Fruit fly (Drosophila melanogaster): ENCODE data around the gene disco-r.
A peak's percentile ranks its signal among the peaks of the same experiment; 100 is the strongest.

The disco-r gene

DNA sequence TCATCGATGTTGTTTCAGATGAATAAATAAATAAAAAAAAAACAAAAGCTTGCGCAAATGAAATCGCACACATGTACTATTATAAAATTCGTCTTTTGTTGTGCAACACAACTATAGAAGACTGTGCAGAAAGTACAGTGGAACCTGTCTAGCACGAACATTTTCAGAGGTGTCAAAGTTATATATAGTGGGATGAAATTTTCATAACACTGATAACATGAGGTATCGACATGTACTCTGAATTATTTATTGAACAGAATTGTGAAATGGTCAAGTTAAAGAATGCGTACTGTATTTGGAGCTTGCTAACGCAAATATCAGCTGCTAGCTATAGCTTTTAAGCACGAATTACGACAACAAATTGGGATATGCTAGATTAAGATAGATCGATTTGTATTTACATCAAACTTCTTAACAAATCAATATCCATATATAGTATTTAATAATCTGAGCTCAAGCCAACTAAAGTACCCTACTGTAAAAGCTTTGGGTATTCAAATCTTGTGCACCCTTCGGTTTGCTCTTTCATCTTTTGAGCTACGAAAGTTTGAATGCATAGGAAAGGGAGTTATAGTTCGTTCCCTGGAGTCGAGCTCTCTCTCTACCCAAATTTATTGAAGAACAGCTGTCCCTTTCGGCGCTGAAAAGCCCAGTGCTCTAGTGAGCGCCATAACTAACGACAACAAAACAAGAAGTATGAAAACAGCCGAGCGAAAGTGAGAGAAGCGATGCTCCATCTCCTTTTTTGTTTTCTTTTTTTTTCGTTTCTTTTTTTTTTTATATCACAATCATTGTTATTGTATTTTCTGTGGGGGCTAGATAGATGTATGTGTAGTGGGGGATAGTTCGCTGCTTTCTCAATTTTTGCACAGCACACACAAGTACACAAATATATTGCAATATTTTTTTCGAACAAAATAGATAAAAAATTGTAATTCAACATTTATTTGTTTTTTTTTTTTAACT is 58.3 kb downstream of the disco-r start (continued):
- peak; percentile 90 for TF ChIP-seq seq (GFP tag; IDR thresholded peaks at IDR 0.05)
- peak; percentile 91 for TF ChIP-seq zfh1 (GFP tag; IDR thresholded peaks at IDR 0.05)
- TF ChIP-seq CG17829 (tag; optimal IDR thresholded peaks at IDR 0.05), result peak; percentile 77
- TF ChIP-seq dati (GFP tag; IDR thresholded peaks at IDR 0.05), result peak; percentile 85
- TF ChIP-seq gcm2 (GFP tag; optimal IDR thresholded peaks at IDR 0.05), result peak; percentile 75
- peak; percentile 82 for TF ChIP-seq CG4328 (GFP tag; optimal IDR thresholded peaks at IDR 0.05)
- peak; percentile 62 for TF ChIP-seq bowl (GFP tag; IDR thresholded peaks at IDR 0.05)
- TF ChIP-seq HHEX (GFP tag; optimal IDR thresholded peaks at IDR 0.05), result peak; percentile 90
- TF ChIP-seq Bdp1 (GFP tag; optimal IDR thresholded peaks at IDR 0.05), result peak; percentile 73
- TF ChIP-seq CG11247 (GFP tag; IDR thresholded peaks at IDR 0.05), result peak; percentile 89
- peak; percentile 93 for TF ChIP-seq CoRest (tag; optimal IDR thresholded peaks at IDR 0.05)
- TF ChIP-seq ttk (GFP tag; IDR thresholded peaks at IDR 0.05), result peak; percentile 88
- peak; percentile 37; the same call in 1 of the 2 replicates for TF ChIP-seq Adf1 (GFP tag; IDR thresholded peaks at IDR 0.05)
- TF ChIP-seq ap (GFP tag; IDR thresholded peaks at IDR 0.05), result peak; percentile 83
- no peak for TF ChIP-seq sc (optimal IDR thresholded peaks at IDR 0.05)
- TF ChIP-seq sc (GFP tag; optimal IDR thresholded peaks at IDR 0.05), result peak; percentile 26
- TF ChIP-seq CG7372 (GFP tag; IDR thresholded peaks at IDR 0.05), result peak; percentile 93
- no peak for TF ChIP-seq Deaf1 (tag; optimal IDR thresholded peaks at IDR 0.05)
- TF ChIP-seq dpn (GFP tag; optimal IDR thresholded peaks at IDR 0.05), result peak; percentile 92
- peak; percentile 95 for TF ChIP-seq lab (GFP tag; optimal IDR thresholded peaks at IDR 0.05)
- TF ChIP-seq ab (GFP tag; optimal IDR thresholded peaks at IDR 0.05), result peak; percentile 80
- TF ChIP-seq shn (GFP tag; optimal IDR thresholded peaks at IDR 0.05), result peak; percentile 70
- peak; percentile 93 for TF ChIP-seq Fer1 (GFP tag; optimal IDR thresholded peaks at IDR 0.05)
- peak; percentile 90 for TF ChIP-seq CG13624 (GFP tag; optimal IDR thresholded peaks at IDR 0.05)
- peak; percentile 92 for TF ChIP-seq CG34422 (GFP tag; IDR thresholded peaks at IDR 0.05)
- peak; percentile 80 for TF ChIP-seq CG12942 (GFP tag; optimal IDR thresholded peaks at IDR 0.05)
- peak; percentile 77 for TF ChIP-seq CG11696 (GFP tag; IDR thresholded peaks at IDR 0.05)
- TF ChIP-seq fd102C (GFP tag; optimal IDR thresholded peaks at IDR 0.05), result no peak
- peak; percentile 73 for TF ChIP-seq CG13123 (GFP tag; optimal IDR thresholded peaks at IDR 0.05)
- no peak for TF ChIP-seq unc-4 (GFP tag; IDR thresholded peaks at IDR 0.05; ENCODE audit: partially characterized antibody)
- TF ChIP-seq chm (GFP tag; IDR thresholded peaks at IDR 0.05), result peak; percentile 91
- peak; percentile 65 for TF ChIP-seq da (GFP tag; optimal IDR thresholded peaks at IDR 0.05)
- peak; percentile 82 for TF ChIP-seq CHES-1-like (GFP tag; optimal IDR thresholded peaks at IDR 0.05)
- TF ChIP-seq zen (tag; optimal IDR thresholded peaks at IDR 0.05), result peak; percentile 54
- peak; percentile 93 for TF ChIP-seq dmrt99B (tag; optimal IDR thresholded peaks at IDR 0.05)
- peak; percentile 64 for TF ChIP-seq lbe (GFP tag; optimal IDR thresholded peaks at IDR 0.05)
- TF ChIP-seq bsh (GFP tag; optimal IDR thresholded peaks at IDR 0.05), result peak in 1 of 2 experiments; percentile 87
- peak; percentile 62 for TF ChIP-seq CG6254 (GFP tag; optimal IDR thresholded peaks at IDR 0.05)
- TF ChIP-seq wdn (GFP tag; IDR thresholded peaks at IDR 0.05), result peak; percentile 90
- peak; percentile 84 for TF ChIP-seq Atf-2 (GFP tag; optimal IDR thresholded peaks at IDR 0.05)
- no peak for TF ChIP-seq pita (GFP tag; optimal IDR thresholded peaks at IDR 0.05)
- peak; percentile 85 for TF ChIP-seq eyg (GFP tag; optimal IDR thresholded peaks at IDR 0.05)
- TF ChIP-seq mam (GFP tag; optimal IDR thresholded peaks at IDR 0.05), result peak; percentile 94
- peak; percentile 91 for TF ChIP-seq ranshi (GFP tag; IDR thresholded peaks at IDR 0.05)
- peak; percentile 84 for TF ChIP-seq stc (GFP tag; IDR thresholded peaks at IDR 0.05)
- no peak for TF ChIP-seq lov (optimal IDR thresholded peaks at IDR 0.05)
- peak; percentile 85 for TF ChIP-seq lov (GFP tag; IDR thresholded peaks at IDR 0.05)
- peak; percentile 95 for TF ChIP-seq disco-r (GFP tag; optimal IDR thresholded peaks at IDR 0.05)
- no peak for TF ChIP-seq vnd (GFP tag; IDR thresholded peaks at IDR 0.05; ENCODE audit: partially characterized antibody)
- TF ChIP-seq NK7.1 (GFP tag; optimal IDR thresholded peaks at IDR 0.05), result peak; percentile 66

Data from whole organism, embryonic.